Worm (Caenorhabditis elegans): ENCODE data around the gene taf-2.

taf-2 gene

DNA sequence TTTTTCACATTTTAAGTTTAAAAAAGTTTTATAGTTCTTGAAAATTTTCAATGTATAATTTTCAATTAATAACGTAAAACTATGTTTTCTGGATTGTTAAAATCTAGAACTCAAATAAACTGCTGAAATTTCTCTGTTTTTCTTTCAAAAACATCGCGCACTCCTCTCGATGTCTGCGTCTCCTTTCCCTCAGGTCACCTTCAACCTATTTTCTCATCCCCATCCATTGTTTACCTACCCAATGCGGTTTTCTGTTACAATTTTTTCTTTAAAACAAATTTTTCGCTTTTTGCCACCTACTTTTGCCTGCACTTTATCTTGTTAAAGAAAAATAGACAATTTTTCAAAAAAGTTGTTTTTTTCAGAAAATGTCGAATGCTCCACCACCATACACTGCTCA, 39.8 kb upstream of the taf-2 start, which contains the start of gene ZC416.2:
ZC416.2 (plus strand) TSS at position 366 of the 400 bp plus-strand sequence.
- TF ChIP-seq nfya-1 (tag; optimal IDR thresholded peaks at IDR 0.05; ENCODE audit: insufficient read depth), result peak; percentile 4
- TF ChIP-seq aly-2 (tag; optimal IDR thresholded peaks at IDR 0.05), result no peak
- no peak for TF ChIP-seq nhr-43 (tag; optimal IDR thresholded peaks at IDR 0.05; ENCODE audit: poor library complexity, severe bottlenecking)
- TF ChIP-seq hmg-11 (tag; optimal IDR thresholded peaks at IDR 0.05), result peak; percentile 39
- no peak for TF ChIP-seq ceh-9 (tag; optimal IDR thresholded peaks at IDR 0.05)
- TF ChIP-seq pha-4 (tag; optimal IDR thresholded peaks at IDR 0.05), result peak; percentile 89

DNA sequence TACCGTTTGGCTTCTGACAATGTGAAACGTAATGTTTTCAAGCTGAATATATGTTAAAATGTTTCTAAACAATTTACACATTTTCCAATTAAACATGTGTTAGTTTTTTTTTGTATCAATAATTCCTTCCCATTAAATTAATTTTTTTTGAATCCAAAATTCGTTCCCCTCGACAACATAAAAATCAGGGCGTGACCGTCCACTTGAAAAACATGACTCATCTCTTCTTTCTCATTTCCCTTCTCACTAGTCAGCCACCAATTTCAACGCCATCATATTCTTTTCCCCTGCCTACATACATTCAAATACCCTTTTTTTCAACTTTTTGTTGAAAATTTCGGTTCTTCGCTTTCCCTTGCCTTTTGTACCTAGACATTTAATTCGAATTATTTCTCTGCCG, 39.1 kb upstream of the taf-2 start:
- TF ChIP-seq ceh-28 (tag; optimal IDR thresholded peaks at IDR 0.05), result no peak
- TF ChIP-seq egl-5 (tag; optimal IDR thresholded peaks at IDR 0.05), result no peak
- TF ChIP-seq ceh-9 (tag; optimal IDR thresholded peaks at IDR 0.05), result no peak
- TF ChIP-seq hmg-11 (tag; optimal IDR thresholded peaks at IDR 0.05), result no peak
- TF ChIP-seq nfya-1 (tag; optimal IDR thresholded peaks at IDR 0.05; ENCODE audit: insufficient read depth), result no peak
- TF ChIP-seq jun-1 (tag; optimal IDR thresholded peaks at IDR 0.05), result no peak
- no peak for TF ChIP-seq mml-1 (tag; optimal IDR thresholded peaks at IDR 0.05)
- TF ChIP-seq nhr-23 (tag; optimal IDR thresholded peaks at IDR 0.05), result no peak
- no peak for TF ChIP-seq nhr-28 (tag; optimal IDR thresholded peaks at IDR 0.05)
- TF ChIP-seq elt-2 (tag; optimal IDR thresholded peaks at IDR 0.05), result no peak
- TF ChIP-seq lin-15B (tag; optimal IDR thresholded peaks at IDR 0.05), result no peak
- TF ChIP-seq ztf-4 (tag; optimal IDR thresholded peaks at IDR 0.05), result no peak
- TF ChIP-seq eor-1 (tag; optimal IDR thresholded peaks at IDR 0.05), result no peak
- TF ChIP-seq skn-1 (tag; optimal IDR thresholded peaks at IDR 0.05), result no peak
- no peak for TF ChIP-seq ZK546.5 (tag; optimal IDR thresholded peaks at IDR 0.05)
- no peak for TF ChIP-seq sea-2 (GFP tag; optimal IDR thresholded peaks at IDR 0.05)

DNA sequence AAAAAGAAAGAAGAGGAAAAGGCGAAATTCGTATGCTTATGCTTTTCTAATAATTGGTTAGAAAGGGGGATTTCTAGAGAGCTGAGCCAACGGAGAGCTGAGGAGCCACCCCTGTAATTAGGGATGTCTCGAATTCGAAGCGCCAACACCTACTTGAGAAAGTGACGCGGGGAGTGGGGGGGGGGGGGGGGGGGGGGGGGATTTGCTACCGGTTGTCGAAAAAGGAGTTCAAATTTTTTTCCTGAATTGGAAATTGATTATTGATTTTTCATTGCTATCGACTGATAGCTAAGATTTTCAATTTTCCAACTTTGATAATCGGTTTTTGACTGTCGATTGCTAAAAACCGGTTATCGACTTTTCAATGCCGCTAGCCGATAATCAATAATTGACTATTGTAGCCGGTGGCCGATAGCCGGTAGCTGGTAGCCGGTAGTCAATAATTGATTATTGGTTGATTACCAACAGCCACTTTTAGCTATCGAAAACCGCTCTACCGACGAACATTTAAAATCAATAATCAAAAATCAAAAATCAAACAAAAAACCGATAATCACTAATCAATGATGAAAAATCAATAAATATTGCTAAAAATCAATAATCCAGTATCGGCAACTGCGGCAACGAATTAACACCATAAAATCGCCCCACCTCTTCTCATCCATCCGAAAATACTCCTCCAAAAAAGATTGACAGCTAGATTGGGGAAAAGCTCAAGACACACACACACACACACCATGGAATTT, 35.7 kb upstream of the taf-2 start:
- TF ChIP-seq ceh-28 (tag; optimal IDR thresholded peaks at IDR 0.05) (peak; percentile 81), ama-1 (optimal IDR thresholded peaks at IDR 0.05) (no peak), mdl-1 (tag; optimal IDR thresholded peaks at IDR 0.05) (no peak), ceh-82 (tag; optimal IDR thresholded peaks at IDR 0.05) (no peak), egl-27 (tag; optimal IDR thresholded peaks at IDR 0.05) (no peak), fkh-2 (tag; optimal IDR thresholded peaks at IDR 0.05) (no peak), ztf-4 (tag; optimal IDR thresholded peaks at IDR 0.05) (no peak)

DNA sequence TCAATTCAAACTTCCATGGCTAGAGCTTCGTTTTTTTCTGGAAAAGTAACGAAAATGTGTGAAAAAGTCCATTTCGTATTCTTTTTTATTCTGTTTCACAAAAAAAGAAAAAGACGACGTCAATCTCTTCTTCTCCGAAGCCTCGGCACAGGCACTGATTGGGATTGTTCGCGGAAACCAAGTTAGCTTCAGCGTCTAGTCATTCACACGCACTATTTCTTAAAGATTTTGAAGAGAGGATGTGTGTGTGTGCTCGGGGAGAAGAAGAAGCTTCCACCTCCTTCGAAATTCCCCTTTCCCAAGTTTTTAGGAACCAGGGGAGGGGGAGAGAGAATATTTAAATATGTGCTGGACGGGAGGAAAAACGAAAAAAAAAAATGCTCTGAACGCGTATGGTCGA, 33.0 kb upstream of the taf-2 start:
- no peak for TF ChIP-seq elt-3 (tag; optimal IDR thresholded peaks at IDR 0.05)
- no peak for TF ChIP-seq unc-39 (tag; optimal IDR thresholded peaks at IDR 0.05)
- TF ChIP-seq tbx-2 (tag; optimal IDR thresholded peaks at IDR 0.05), result no peak
- no peak for TF ChIP-seq mml-1 (tag; optimal IDR thresholded peaks at IDR 0.05)
- no peak for TF ChIP-seq egl-5 (tag; optimal IDR thresholded peaks at IDR 0.05)
- TF ChIP-seq nhr-77 (tag; optimal IDR thresholded peaks at IDR 0.05), result no peak
- no peak for TF ChIP-seq nhr-23 (tag; optimal IDR thresholded peaks at IDR 0.05)
- no peak for TF ChIP-seq daf-12 (tag; optimal IDR thresholded peaks at IDR 0.05)
- no peak for TF ChIP-seq elt-2 (tag; optimal IDR thresholded peaks at IDR 0.05)
- no peak for TF ChIP-seq pqm-1 (tag; optimal IDR thresholded peaks at IDR 0.05)
- no peak for TF ChIP-seq pha-4 (tag; optimal IDR thresholded peaks at IDR 0.05)
- no peak for TF ChIP-seq elt-1 (tag; optimal IDR thresholded peaks at IDR 0.05)
- TF ChIP-seq nfya-1 (tag; optimal IDR thresholded peaks at IDR 0.05; ENCODE audit: insufficient read depth), result peak; percentile 25
- no peak for TF ChIP-seq nhr-237 (tag; optimal IDR thresholded peaks at IDR 0.05)
- TF ChIP-seq fkh-10 (GFP tag; optimal IDR thresholded peaks at IDR 0.05), result peak; percentile 84
- TF ChIP-seq aly-2 (tag; optimal IDR thresholded peaks at IDR 0.05), result no peak
- TF ChIP-seq ama-1 (optimal IDR thresholded peaks at IDR 0.05), result no peak

DNA sequence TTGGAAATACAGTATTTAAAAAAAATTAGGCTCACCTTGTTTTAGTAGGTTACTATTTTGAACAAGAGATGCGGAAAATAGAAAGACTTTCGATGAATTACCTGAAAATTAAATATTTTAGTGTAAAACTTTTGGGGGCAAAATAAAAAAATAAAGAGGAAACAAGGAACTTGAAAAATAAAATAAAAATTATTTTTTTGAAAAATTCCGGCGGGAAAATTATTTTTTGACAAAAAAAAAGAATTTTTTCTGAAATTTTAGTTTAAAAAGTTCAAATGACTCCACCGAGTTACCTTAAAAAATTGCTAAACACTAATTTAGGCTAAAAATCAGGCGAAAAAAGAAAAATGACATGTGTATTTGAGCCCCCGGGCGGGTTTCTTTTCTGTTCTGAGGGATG, 31.2 kb upstream of the taf-2 start, which contains the start of the genes cha-1 and unc-17:
cha-1 (minus strand) TSS at position 101 of the 400 bp plus-strand sequence.
unc-17 (minus strand) TSS at position 103 of the 400 bp plus-strand sequence.
- TF ChIP-seq nhr-28 (tag; optimal IDR thresholded peaks at IDR 0.05), result no peak
- no peak for TF ChIP-seq unc-62 (GFP tag; optimal IDR thresholded peaks at IDR 0.05)
- TF ChIP-seq nhr-67 (tag; optimal IDR thresholded peaks at IDR 0.05), result no peak
- no peak for TF ChIP-seq nhr-77 (tag; optimal IDR thresholded peaks at IDR 0.05)
- TF ChIP-seq nhr-23 (tag; optimal IDR thresholded peaks at IDR 0.05), result no peak
- TF ChIP-seq aly-2 (tag; optimal IDR thresholded peaks at IDR 0.05), result no peak
- no peak for TF ChIP-seq daf-12 (tag; optimal IDR thresholded peaks at IDR 0.05)
- no peak for TF ChIP-seq tbx-2 (tag; optimal IDR thresholded peaks at IDR 0.05)
- no peak for TF ChIP-seq lin-15B (tag; optimal IDR thresholded peaks at IDR 0.05)
- no peak for TF ChIP-seq fos-1 (tag; optimal IDR thresholded peaks at IDR 0.05)
- no peak for TF ChIP-seq ama-1 (optimal IDR thresholded peaks at IDR 0.05)
- no peak for TF ChIP-seq fkh-2 (tag; optimal IDR thresholded peaks at IDR 0.05)
- TF ChIP-seq nhr-76 (tag; optimal IDR thresholded peaks at IDR 0.05), result no peak
